Worm (Caenorhabditis elegans) whole organism, L4/young adult: ENCODE data around the gene srw-73.

Experiments used
- W03F9.2 ChIP-seq: fragments of 150-350 bp; optimal IDR thresholded peaks from 2 replicates; lab custom pipeline; 2014; ENCODE audit warnings: missing biosample characterization, missing genetic modification characterization
- dao-5 ChIP-seq: sonication (generic microtip); optimal IDR thresholded peaks from 2 replicates; lab custom pipeline; 2016; ENCODE audit warnings: missing genotype, missing genetic modification characterization, moderate library complexity, missing compliant biosample characterization
- him-1 ChIP-seq: sonication (generic microtip); optimal IDR thresholded peaks from 2 replicates; lab custom pipeline; 2016; ENCODE audit warnings: missing genotype, missing genetic modification reagents, missing genetic modification characterization, missing compliant biosample characterization

Gene srw-73

ce11 chrV:16588428-16588827 lies at the start of gene srw-73:
Gene srw-73 (minus strand): TSS chrV:16588528.
- TF ChIP-seq him-1 (tag; lab: Kevin White, UChicago), result no peak
- no peak for TF ChIP-seq dao-5 (tag; lab: Kevin White, UChicago)

- no peak for TF ChIP-seq dao-5 (tag; lab: Kevin White, UChicago)
Observed at ce11 chrV:16635911-16636310, 47.6 kb upstream of the srw-73 start, which contains the start of gene mltn-11. Gene mltn-11 (plus strand): TSS chrV:16636186.

ce11 chrV:16629600-16629999 lies 41.3 kb upstream of the srw-73 start, which contains the start of gene srd-21:
Gene srd-21 (plus strand): TSS chrV:16629900.
- TF ChIP-seq W03F9.2 (tag; lab: Kevin White, UChicago) (no peak), him-1 (tag; lab: Kevin White, UChicago) (no peak), dao-5 (tag; lab: Kevin White, UChicago) (no peak)

- no peak for TF ChIP-seq him-1 (tag; lab: Kevin White, UChicago)
- TF ChIP-seq dao-5 (tag; lab: Kevin White, UChicago), result no peak
- no peak for TF ChIP-seq W03F9.2 (tag; lab: Kevin White, UChicago)
Observed at ce11 chrV:16628991-16629390, 40.7 kb upstream of the srw-73 start, which contains the start of gene W06G6.2. Gene W06G6.2 (plus strand): TSS chrV:16629291.

- TF ChIP-seq him-1 (tag; lab: Kevin White, UChicago) (no peak), dao-5 (tag; lab: Kevin White, UChicago) (no peak), W03F9.2 (tag; lab: Kevin White, UChicago) (no peak)
Observed at ce11 chrV:16627962-16628361, 39.6 kb upstream of the srw-73 start, which contains the start of gene oac-53. Gene oac-53 (minus strand): TSS chrV:16627970.

- TF ChIP-seq dao-5 (tag; lab: Kevin White, UChicago), result no peak
- no peak for TF ChIP-seq W03F9.2 (tag; lab: Kevin White, UChicago)
- TF ChIP-seq him-1 (tag; lab: Kevin White, UChicago), result no peak
Observed at ce11 chrV:16622754-16623261, 34.5 kb upstream of the srw-73 start, which contains the start of gene Y70C5A.2. Gene Y70C5A.2 (minus strand): TSS chrV:16623211.

- no peak for TF ChIP-seq dao-5 (tag; lab: Kevin White, UChicago)
Observed at ce11 chrV:16621894-16622293, 33.6 kb upstream of the srw-73 start.

ce11 chrV:16620874-16621273 lies 32.5 kb upstream of the srw-73 start, which contains the start of gene Y70C5A.3:
Gene Y70C5A.3 (minus strand): TSS chrV:16620923.
- TF ChIP-seq him-1 (tag; lab: Kevin White, UChicago), result no peak
- no peak for TF ChIP-seq W03F9.2 (tag; lab: Kevin White, UChicago)
- TF ChIP-seq dao-5 (tag; lab: Kevin White, UChicago), result no peak

ce11 chrV:16617462-16617861 lies 29.1 kb upstream of the srw-73 start, which contains the start of gene Y70C5A.4:
Gene Y70C5A.4 (plus strand): TSS chrV:16617762.
- TF ChIP-seq dao-5 (tag; lab: Kevin White, UChicago) (no peak), him-1 (tag; lab: Kevin White, UChicago) (no peak), W03F9.2 (tag; lab: Kevin White, UChicago) (no peak)

- TF ChIP-seq dao-5 (tag; lab: Kevin White, UChicago), result no peak
- TF ChIP-seq him-1 (tag; lab: Kevin White, UChicago), result no peak
- no peak for TF ChIP-seq W03F9.2 (tag; lab: Kevin White, UChicago)
Observed at ce11 chrV:16610791-16611385, 22.6 kb upstream of the srw-73 start, which contains the start of gene srw-54. Gene srw-54 (plus strand): TSS chrV:16611335.

ce11 chrV:16610094-16610493 lies 21.8 kb upstream of the srw-73 start:
- TF ChIP-seq dao-5 (tag; lab: Kevin White, UChicago), result no peak

ce11 chrV:16608478-16608877 lies 20.1 kb upstream of the srw-73 start:
- TF ChIP-seq W03F9.2 (tag; lab: Kevin White, UChicago) (no peak), him-1 (tag; lab: Kevin White, UChicago) (no peak), dao-5 (tag; lab: Kevin White, UChicago) (no peak)

ce11 chrV:16606313-16606712 lies 18.0 kb upstream of the srw-73 start, which contains the start of gene Y32B12C.1:
Gene Y32B12C.1 (plus strand): TSS chrV:16606613.
- TF ChIP-seq W03F9.2 (tag; lab: Kevin White, UChicago), result no peak
- TF ChIP-seq him-1 (tag; lab: Kevin White, UChicago), result no peak
- TF ChIP-seq dao-5 (tag; lab: Kevin White, UChicago), result no peak

- TF ChIP-seq dao-5 (tag; lab: Kevin White, UChicago), result no peak
- no peak for TF ChIP-seq W03F9.2 (tag; lab: Kevin White, UChicago)
- no peak for TF ChIP-seq him-1 (tag; lab: Kevin White, UChicago)
Observed at ce11 chrV:16605463-16605862, 17.1 kb upstream of the srw-73 start.
